Worm (Caenorhabditis elegans): ENCODE data around the gene M02D8.7.

The M02D8.7 gene

DNA sequence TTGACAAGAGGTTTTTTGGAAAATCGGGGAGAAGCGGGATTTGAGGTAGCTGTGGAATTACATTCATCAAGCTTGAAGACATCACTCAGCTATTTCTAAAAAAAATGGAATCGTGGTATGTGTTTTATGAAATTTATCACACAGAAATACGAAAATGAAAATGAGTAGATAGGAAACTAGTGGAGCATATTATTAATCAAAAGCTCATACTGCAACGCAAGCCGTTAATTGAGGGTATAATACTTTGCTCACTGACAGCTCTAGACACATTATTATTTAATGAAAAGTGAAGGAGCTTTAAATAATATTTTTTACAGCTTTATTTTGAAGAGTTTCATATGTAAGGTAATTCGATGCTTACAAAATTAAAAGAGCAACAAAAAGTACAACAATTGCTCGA is at the start of gene M02D8.7:
Gene M02D8.7 (minus strand): TSS at position 101 of the 400 bp plus-strand sequence.
- TF ChIP-seq scrt-1 (GFP tag; IDR thresholded peaks at IDR 0.05) (no peak), ceh-13 (GFP tag; optimal IDR thresholded peaks at IDR 0.05) (no peak), F13C5.2 (tag; optimal IDR thresholded peaks at IDR 0.05) (no peak), sea-1 (GFP tag; conservative IDR thresholded peaks at IDR 0.05) (no peak), tra-4 (tag; optimal IDR thresholded peaks at IDR 0.05) (no peak), hmbx-1 (tag; optimal IDR thresholded peaks at IDR 0.05) (no peak), pes-1 (GFP tag; IDR thresholded peaks at IDR 0.05) (no peak), B0310.2 (tag; optimal IDR thresholded peaks at IDR 0.05) (no peak), flt-1 (GFP tag; IDR thresholded peaks at IDR 0.05) (no peak), ceh-36 (tag; optimal IDR thresholded peaks at IDR 0.05) (no peak), tbx-11 (GFP tag; IDR thresholded peaks at IDR 0.05) (no peak), hmg-4 (GFP tag; optimal IDR thresholded peaks at IDR 0.05) (no peak), ets-7 (tag; optimal IDR thresholded peaks at IDR 0.05) (no peak), hnd-1 (tag; optimal IDR thresholded peaks at IDR 0.05) (no peak), tbx-37 (GFP tag; conservative IDR thresholded peaks at IDR 0.05) (no peak), aly-1 (tag; optimal IDR thresholded peaks at IDR 0.05) (no peak), ama-1 (optimal IDR thresholded peaks at IDR 0.05) (no peak)

- TF ChIP-seq ceh-36 (tag; optimal IDR thresholded peaks at IDR 0.05) (no peak), scrt-1 (GFP tag; IDR thresholded peaks at IDR 0.05) (no peak), sea-1 (GFP tag; conservative IDR thresholded peaks at IDR 0.05) (no peak), aly-1 (tag; optimal IDR thresholded peaks at IDR 0.05) (no peak), ets-7 (tag; optimal IDR thresholded peaks at IDR 0.05) (no peak), flt-1 (GFP tag; IDR thresholded peaks at IDR 0.05) (no peak), B0310.2 (tag; optimal IDR thresholded peaks at IDR 0.05) (no peak), F13C5.2 (tag; optimal IDR thresholded peaks at IDR 0.05) (no peak), tbx-11 (GFP tag; IDR thresholded peaks at IDR 0.05) (no peak), hmg-4 (GFP tag; optimal IDR thresholded peaks at IDR 0.05) (no peak), tbx-37 (GFP tag; conservative IDR thresholded peaks at IDR 0.05) (no peak), ceh-13 (GFP tag; optimal IDR thresholded peaks at IDR 0.05) (no peak), tra-4 (tag; optimal IDR thresholded peaks at IDR 0.05) (no peak), hnd-1 (tag; optimal IDR thresholded peaks at IDR 0.05) (no peak)
Observed at ce11 chrX:8791821-8792220, 49.0 kb upstream of the M02D8.7 start, which contains the start of gene chup-1. Gene chup-1 (plus strand): TSS chrX:8792160.

- TF ChIP-seq B0310.2 (tag; optimal IDR thresholded peaks at IDR 0.05) (no peak), F13C5.2 (tag; optimal IDR thresholded peaks at IDR 0.05) (no peak), ceh-36 (tag; optimal IDR thresholded peaks at IDR 0.05) (no peak), hmg-4 (GFP tag; optimal IDR thresholded peaks at IDR 0.05) (no peak), aly-1 (tag; optimal IDR thresholded peaks at IDR 0.05) (no peak), sea-1 (GFP tag; conservative IDR thresholded peaks at IDR 0.05) (no peak), hnd-1 (tag; optimal IDR thresholded peaks at IDR 0.05) (no peak), flt-1 (GFP tag; IDR thresholded peaks at IDR 0.05) (no peak), ceh-13 (GFP tag; optimal IDR thresholded peaks at IDR 0.05) (no peak), ama-1 (optimal IDR thresholded peaks at IDR 0.05) (no peak), hmbx-1 (tag; optimal IDR thresholded peaks at IDR 0.05) (no peak), tbx-37 (GFP tag; conservative IDR thresholded peaks at IDR 0.05) (no peak), scrt-1 (GFP tag; IDR thresholded peaks at IDR 0.05) (no peak), pes-1 (GFP tag; IDR thresholded peaks at IDR 0.05) (no peak), tbx-11 (GFP tag; IDR thresholded peaks at IDR 0.05) (no peak), tra-4 (tag; optimal IDR thresholded peaks at IDR 0.05) (no peak), ets-7 (tag; optimal IDR thresholded peaks at IDR 0.05) (no peak)
Observed at ce11 chrX:8790093-8790492, 47.3 kb upstream of the M02D8.7 start.

- TF ChIP-seq hmg-4 (GFP tag; optimal IDR thresholded peaks at IDR 0.05) (no peak), F13C5.2 (tag; optimal IDR thresholded peaks at IDR 0.05) (no peak), ets-7 (tag; optimal IDR thresholded peaks at IDR 0.05) (no peak), sea-1 (GFP tag; conservative IDR thresholded peaks at IDR 0.05) (no peak), ceh-36 (tag; optimal IDR thresholded peaks at IDR 0.05) (no peak), hnd-1 (tag; optimal IDR thresholded peaks at IDR 0.05) (no peak), hmbx-1 (tag; optimal IDR thresholded peaks at IDR 0.05) (no peak), tra-4 (tag; optimal IDR thresholded peaks at IDR 0.05) (no peak), pes-1 (GFP tag; IDR thresholded peaks at IDR 0.05) (no peak), scrt-1 (GFP tag; IDR thresholded peaks at IDR 0.05) (no peak), ceh-13 (GFP tag; optimal IDR thresholded peaks at IDR 0.05) (no peak), tbx-11 (GFP tag; IDR thresholded peaks at IDR 0.05) (no peak), B0310.2 (tag; optimal IDR thresholded peaks at IDR 0.05) (no peak)
Observed at ce11 chrX:8789014-8789506, 46.3 kb upstream of the M02D8.7 start, which contains the start of gene unc-27. Gene unc-27 (plus strand): TSS chrX:8789456.

- TF ChIP-seq flt-1 (GFP tag; IDR thresholded peaks at IDR 0.05) (no peak), scrt-1 (GFP tag; IDR thresholded peaks at IDR 0.05) (no peak), tbx-11 (GFP tag; IDR thresholded peaks at IDR 0.05) (no peak), ets-7 (tag; optimal IDR thresholded peaks at IDR 0.05) (no peak), ceh-36 (tag; optimal IDR thresholded peaks at IDR 0.05) (no peak), hnd-1 (tag; optimal IDR thresholded peaks at IDR 0.05) (no peak), sea-1 (GFP tag; conservative IDR thresholded peaks at IDR 0.05) (no peak), F13C5.2 (tag; optimal IDR thresholded peaks at IDR 0.05) (no peak), aly-1 (tag; optimal IDR thresholded peaks at IDR 0.05) (no peak), hmg-4 (GFP tag; optimal IDR thresholded peaks at IDR 0.05) (no peak)
Observed at ce11 chrX:8787689-8788222, 45.0 kb upstream of the M02D8.7 start.

DNA sequence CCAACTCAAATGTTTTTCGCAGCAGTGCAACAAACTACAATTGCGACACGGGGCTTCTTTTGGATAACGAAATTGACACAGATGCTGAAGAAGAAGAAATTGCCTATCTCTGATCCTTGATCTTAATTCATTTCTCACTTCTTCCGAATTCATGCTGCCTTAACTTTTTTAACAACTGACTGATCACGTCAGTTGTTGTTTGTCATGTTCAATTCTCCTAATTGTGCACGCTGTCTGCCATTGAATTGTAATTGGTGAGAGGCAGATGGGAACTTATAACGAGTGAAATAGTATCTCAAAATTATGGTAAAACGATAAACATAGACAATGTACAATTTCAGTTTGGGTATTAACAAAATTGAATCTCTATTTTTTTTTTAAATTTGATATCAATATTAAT is 43.9 kb upstream of the M02D8.7 start:
- TF ChIP-seq scrt-1 (GFP tag; IDR thresholded peaks at IDR 0.05), result no peak
- TF ChIP-seq ceh-13 (GFP tag; optimal IDR thresholded peaks at IDR 0.05), result no peak
- TF ChIP-seq tbx-37 (GFP tag; conservative IDR thresholded peaks at IDR 0.05), result no peak
- no peak for TF ChIP-seq tra-4 (tag; optimal IDR thresholded peaks at IDR 0.05)
- TF ChIP-seq hmg-4 (GFP tag; optimal IDR thresholded peaks at IDR 0.05), result no peak
- no peak for TF ChIP-seq sea-1 (GFP tag; conservative IDR thresholded peaks at IDR 0.05)
- no peak for TF ChIP-seq ceh-36 (tag; optimal IDR thresholded peaks at IDR 0.05)
- TF ChIP-seq flt-1 (GFP tag; IDR thresholded peaks at IDR 0.05), result no peak
- no peak for TF ChIP-seq hmbx-1 (tag; optimal IDR thresholded peaks at IDR 0.05)
- TF ChIP-seq hnd-1 (tag; optimal IDR thresholded peaks at IDR 0.05), result no peak
- TF ChIP-seq aly-1 (tag; optimal IDR thresholded peaks at IDR 0.05), result no peak
- TF ChIP-seq F13C5.2 (tag; optimal IDR thresholded peaks at IDR 0.05), result no peak
- TF ChIP-seq pes-1 (GFP tag; IDR thresholded peaks at IDR 0.05), result no peak
- TF ChIP-seq tbx-11 (GFP tag; IDR thresholded peaks at IDR 0.05), result no peak

DNA sequence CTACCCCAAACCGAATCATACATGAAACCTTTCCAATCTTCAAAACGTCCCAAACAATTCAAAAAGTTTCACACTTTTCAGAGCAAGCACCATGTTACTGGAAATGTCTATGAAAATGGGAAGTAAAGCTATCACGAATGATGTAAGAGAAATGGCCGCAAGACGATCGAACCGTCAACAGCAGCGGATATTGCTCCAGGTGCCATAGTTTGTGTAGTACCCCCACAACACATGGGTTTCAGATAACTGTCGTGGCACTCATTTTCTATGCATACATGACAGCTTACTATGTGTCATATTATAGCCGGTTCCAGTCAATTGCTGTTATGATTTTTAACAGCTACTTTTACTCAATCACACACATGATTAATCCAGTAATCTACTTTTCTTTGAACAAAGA is 41.4 kb upstream of the M02D8.7 start, which contains the start of gene ZK721.3:
Gene ZK721.3 (plus strand): TSS at position 301 of the 400 bp plus-strand sequence.
- TF ChIP-seq pes-1 (GFP tag; IDR thresholded peaks at IDR 0.05), result no peak
- TF ChIP-seq F13C5.2 (tag; optimal IDR thresholded peaks at IDR 0.05), result no peak
- no peak for TF ChIP-seq tbx-11 (GFP tag; IDR thresholded peaks at IDR 0.05)
